Worm (Caenorhabditis elegans): Measurements from ENCODE around the gene C47E8.9.
A peak's percentile ranks its signal among the peaks of the same experiment; 100 is the strongest.

The C47E8.9 gene

DNA sequence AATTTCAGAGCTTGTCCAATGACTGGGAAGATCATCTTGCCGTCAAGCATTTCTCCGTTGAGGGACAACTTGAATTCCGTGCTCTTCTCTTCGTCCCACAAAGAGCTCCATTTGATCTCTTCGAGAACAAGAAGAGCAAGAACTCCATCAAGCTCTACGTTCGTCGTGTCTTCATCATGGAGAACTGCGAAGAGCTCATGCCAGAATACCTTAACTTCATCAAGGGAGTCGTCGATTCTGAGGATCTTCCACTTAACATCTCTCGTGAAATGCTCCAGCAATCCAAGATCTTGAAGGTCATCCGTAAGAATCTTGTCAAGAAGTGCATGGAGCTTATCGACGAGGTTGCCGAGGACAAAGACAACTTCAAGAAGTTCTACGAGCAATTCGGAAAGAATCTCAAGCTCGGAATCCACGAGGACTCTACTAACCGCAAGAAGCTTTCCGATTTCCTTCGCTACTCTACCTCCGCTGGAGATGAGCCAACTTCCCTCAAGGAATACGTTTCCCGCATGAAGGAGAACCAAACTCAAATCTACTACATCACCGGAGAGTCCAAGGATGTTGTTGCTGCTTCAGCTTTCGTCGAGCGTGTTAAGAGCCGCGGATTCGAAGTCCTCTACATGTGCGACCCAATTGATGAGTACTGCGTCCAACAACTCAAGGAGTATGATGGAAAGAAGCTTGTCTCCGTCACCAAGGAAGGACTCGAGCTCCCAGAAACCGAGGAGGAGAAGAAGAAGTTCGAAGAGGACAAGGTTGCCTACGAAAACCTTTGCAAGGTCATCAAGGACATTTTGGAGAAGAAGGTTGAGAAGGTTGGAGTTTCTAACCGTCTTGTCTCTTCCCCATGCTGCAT, 24.2 kb downstream of the C47E8.9 start (continued):
- TF ChIP-seq madf-8 (GFP tag; conservative IDR thresholded peaks at IDR 0.05) (no peak), madf-10 (tag; optimal IDR thresholded peaks at IDR 0.05) (no peak), ztf-3 (GFP tag; optimal IDR thresholded peaks at IDR 0.05) (no peak), ztf-28 (GFP tag; IDR thresholded peaks at IDR 0.05) (no peak), ekl-4 (GFP tag; IDR thresholded peaks at IDR 0.05) (no peak), egl-18 (GFP tag; IDR thresholded peaks at IDR 0.05) (no peak), ztf-18 (tag; optimal IDR thresholded peaks at IDR 0.05) (no peak), egrh-3 (GFP tag; IDR thresholded peaks at IDR 0.05) (no peak), Y56A3A.18 (GFP tag; IDR thresholded peaks at IDR 0.05) (peak; percentile 23), bed-1 (GFP tag; IDR thresholded peaks at IDR 0.05) (0 out of 2 replicates have a peak, but pooled peaks have one; percentile 15), F57C9.4 (tag; optimal IDR thresholded peaks at IDR 0.05) (no peak), nfya-2 (GFP tag; IDR thresholded peaks at IDR 0.05) (no peak), F33H1.4 (GFP tag; IDR thresholded peaks at IDR 0.05) (no peak), fkh-3 (tag; optimal IDR thresholded peaks at IDR 0.05) (no peak), D2030.7 (GFP tag; IDR thresholded peaks at IDR 0.05) (no peak), ZK185.1 (tag; optimal IDR thresholded peaks at IDR 0.05; ENCODE audit: poor library complexity, severe bottlenecking) (no peak), hrde-1 (tag; optimal IDR thresholded peaks at IDR 0.05; ENCODE audit: borderline replicate concordance) (no peak), efl-1 (GFP tag; optimal IDR thresholded peaks at IDR 0.05) (no peak), K12H6.12 (tag; optimal IDR thresholded peaks at IDR 0.05) (no peak), rec-8 (tag; optimal IDR thresholded peaks at IDR 0.05) (no peak), zfh-2 (GFP tag; conservative IDR thresholded peaks at IDR 0.05) (0 out of 2 replicates have a peak, but pooled peaks have one; percentile 54), tbp1 (GFP tag; optimal IDR thresholded peaks at IDR 0.05) (no peak), B0261.1 (tag; optimal IDR thresholded peaks at IDR 0.05) (no peak), ceh-40 (GFP tag; IDR thresholded peaks at IDR 0.05) (no peak), ztf-22 (GFP tag; optimal IDR thresholded peaks at IDR 0.05) (no peak), ztf-6 (GFP tag; IDR thresholded peaks at IDR 0.05) (peak; percentile 17; the same call in 1 of the 2 replicates), die-1 (tag; optimal IDR thresholded peaks at IDR 0.05) (no peak), lsl-1 (GFP tag; optimal IDR thresholded peaks at IDR 0.05) (peak; percentile 29), chd-7 (tag; optimal IDR thresholded peaks at IDR 0.05) (no peak), lag-1 (GFP tag; IDR thresholded peaks at IDR 0.05) (no peak), F10E7.11 (tag; optimal IDR thresholded peaks at IDR 0.05) (no peak), lin-26 (GFP tag; IDR thresholded peaks at IDR 0.05) (no peak), xnd-1 (tag; optimal IDR thresholded peaks at IDR 0.05) (no peak), mxl-1 (tag; optimal IDR thresholded peaks at IDR 0.05) (no peak), snpc-1.3 (tag; optimal IDR thresholded peaks at IDR 0.05; ENCODE audit: insufficient read depth) (no peak), bed-2 (GFP tag; IDR thresholded peaks at IDR 0.05) (no peak), Y79H2A.3 (GFP tag; conservative IDR thresholded peaks at IDR 0.05) (no peak), dox-1 (GFP tag; IDR thresholded peaks at IDR 0.05) (peak; percentile 9), ztf-26 (tag; optimal IDR thresholded peaks at IDR 0.05) (no peak), attf-5 (GFP tag; optimal IDR thresholded peaks at IDR 0.05) (no peak), lin-35 (GFP tag; optimal IDR thresholded peaks at IDR 0.05) (no peak), egl-44 (GFP tag; IDR thresholded peaks at IDR 0.05) (no peak; the same call in none of the 2 replicates), somi-1 (GFP tag; optimal IDR thresholded peaks at IDR 0.05) (no peak), atf-7 (tag; optimal IDR thresholded peaks at IDR 0.05) (no peak), tbx-9 (tag; optimal IDR thresholded peaks at IDR 0.05; ENCODE audit: borderline replicate concordance) (no peak), F49E8.2 (tag; optimal IDR thresholded peaks at IDR 0.05; ENCODE audit: insufficient read depth) (no peak)
